Worm (Caenorhabditis elegans): Measurements from ENCODE around the gene srg-55.

DNA sequence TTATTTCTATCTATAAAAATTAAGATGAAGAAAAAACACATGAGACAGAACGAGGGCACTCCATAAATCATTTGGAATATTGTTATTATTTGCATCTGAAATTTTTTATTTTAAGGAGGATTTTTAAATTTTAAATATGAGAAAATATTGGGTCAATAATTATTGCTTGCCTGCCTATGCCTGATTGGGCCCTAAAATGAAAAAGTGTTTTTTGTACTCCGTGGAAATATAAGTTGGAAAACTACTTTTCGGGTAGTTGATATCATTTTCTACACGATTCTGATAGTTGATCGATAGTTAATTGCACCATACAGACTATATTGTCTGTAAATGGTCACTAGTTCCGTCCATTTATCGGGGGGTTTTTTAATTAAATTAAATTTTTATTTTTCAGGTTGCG is at the start of gene srg-55:
- TF ChIP-seq W03F9.2 (tag; optimal IDR thresholded peaks at IDR 0.05) (no peak), him-1 (tag; optimal IDR thresholded peaks at IDR 0.05) (no peak), dao-5 (tag; optimal IDR thresholded peaks at IDR 0.05) (no peak)
